Fruit fly (Drosophila melanogaster): ENCODE results near the gene CG14312.

CG14312 gene

DNA sequence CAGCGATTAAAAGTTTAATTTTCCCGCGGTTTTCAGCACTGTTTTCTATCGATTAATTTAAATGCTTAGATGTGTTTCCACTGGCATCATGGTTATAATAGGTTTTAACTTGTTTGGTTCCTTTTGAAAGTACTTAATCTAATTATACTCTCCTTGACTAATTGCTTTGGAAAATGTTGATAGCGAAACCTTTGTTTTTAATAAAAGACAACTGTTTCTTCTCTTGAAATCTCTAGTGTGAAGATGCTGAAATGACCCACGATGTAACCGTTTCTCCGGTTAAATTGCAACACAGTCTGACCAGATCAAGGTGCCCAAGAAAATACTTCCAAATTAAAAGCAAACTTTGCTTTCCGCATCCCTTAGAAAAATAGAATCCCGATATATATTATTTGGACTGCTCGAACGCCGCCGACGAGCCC, 15.6 kb upstream of the CG14312 start, which contains the start of gene Dlc90F (continued):
- TF ChIP-seq CG3726 (GFP tag; IDR thresholded peaks at IDR 0.05) = peak; percentile 72; the same call in 1 of the 3 replicates
- no peak for TF ChIP-seq CG16779 (GFP tag; IDR thresholded peaks at IDR 0.05)
- no peak for TF ChIP-seq CG14860 (GFP tag; IDR thresholded peaks at IDR 0.05; ENCODE audit: partially characterized antibody)
- TF ChIP-seq Lim3 (GFP tag; IDR thresholded peaks at IDR 0.05) = peak; percentile 53; the same call in 1 of the 2 replicates
- peak; percentile 33 for TF ChIP-seq exex (tag; optimal IDR thresholded peaks at IDR 0.05)
- TF ChIP-seq pnt (GFP tag; optimal IDR thresholded peaks at IDR 0.05) = peak; percentile 79
- peak; percentile 31 for TF ChIP-seq CG3838 (GFP tag; optimal IDR thresholded peaks at IDR 0.05)
- TF ChIP-seq ewg (GFP tag; optimal IDR thresholded peaks at IDR 0.05) = peak; percentile 66
- TF ChIP-seq Atf6 (GFP tag; IDR thresholded peaks at IDR 0.05) = peak; percentile 74; the same call in 1 of the 2 replicates
- TF ChIP-seq wdn (GFP tag; IDR thresholded peaks at IDR 0.05) = peak; percentile 41
- peak; percentile 44 for TF ChIP-seq Dp (GFP tag; optimal IDR thresholded peaks at IDR 0.05)
- peak; percentile 67 for TF ChIP-seq cato (GFP tag; optimal IDR thresholded peaks at IDR 0.05; ENCODE audit: borderline replicate concordance)
- no peak for TF ChIP-seq bowl (GFP tag; IDR thresholded peaks at IDR 0.05)
- no peak for TF ChIP-seq cas (GFP tag; IDR thresholded peaks at IDR 0.05)
- TF ChIP-seq bsh (GFP tag; optimal IDR thresholded peaks at IDR 0.05) = peak in 1 of 2 experiments; percentile 72
- peak; percentile 96 for TF ChIP-seq sens (GFP tag)
- TF ChIP-seq trem (tag; optimal IDR thresholded peaks at IDR 0.05) = peak; percentile 83
- TF ChIP-seq CG33213 (GFP tag; optimal IDR thresholded peaks at IDR 0.05) = peak; percentile 86
- peak; percentile 85 for TF ChIP-seq bab2 (GFP tag; optimal IDR thresholded peaks at IDR 0.05)
- no peak for TF ChIP-seq CG7987 (GFP tag; optimal IDR thresholded peaks at IDR 0.05)
- peak; percentile 86 for TF ChIP-seq CHES-1-like (GFP tag; optimal IDR thresholded peaks at IDR 0.05)
- TF ChIP-seq CG15696 (tag; optimal IDR thresholded peaks at IDR 0.05) = peak; percentile 62
- TF ChIP-seq sr (GFP tag; IDR thresholded peaks at IDR 0.05) = no peak
- peak; percentile 27 for TF ChIP-seq CG1024 (GFP tag; IDR thresholded peaks at IDR 0.05)
- no peak for TF ChIP-seq Gsc (GFP tag; IDR thresholded peaks at IDR 0.05)
- TF ChIP-seq lab (GFP tag; optimal IDR thresholded peaks at IDR 0.05) = peak; percentile 67
- TF ChIP-seq maf-S (GFP tag; optimal IDR thresholded peaks at IDR 0.05) = peak; percentile 75
- peak; percentile 82 for TF ChIP-seq ind (GFP tag; optimal IDR thresholded peaks at IDR 0.05)
- TF ChIP-seq E2f1 (GFP tag; IDR thresholded peaks at IDR 0.05) = peak; percentile 83
- peak; percentile 67 for TF ChIP-seq twi (tag; optimal IDR thresholded peaks at IDR 0.05)
- TF ChIP-seq Elba2 (GFP tag; optimal IDR thresholded peaks at IDR 0.05) = peak; percentile 61
- TF ChIP-seq H2.0 (GFP tag; IDR thresholded peaks at IDR 0.05) = peak; percentile 79
- TF ChIP-seq abd-A (tag; optimal IDR thresholded peaks at IDR 0.05) = peak; percentile 49
- no peak for TF ChIP-seq sim (GFP tag; IDR thresholded peaks at IDR 0.05)
- TF ChIP-seq CG13287 (GFP tag; IDR thresholded peaks at IDR 0.05; ENCODE audit: partially characterized antibody) = peak; percentile 55
- TF ChIP-seq stwl (tag; optimal IDR thresholded peaks at IDR 0.05) = peak; percentile 87
- peak; percentile 80 for TF ChIP-seq CG2889 (GFP tag; IDR thresholded peaks at IDR 0.05)
- TF ChIP-seq CG18619 (GFP tag; optimal IDR thresholded peaks at IDR 0.05) = peak; percentile 78
- TF ChIP-seq Dfd (GFP tag; optimal IDR thresholded peaks at IDR 0.05) = peak in 1 of 2 experiments; percentile 19
- TF ChIP-seq NK7.1 (GFP tag; optimal IDR thresholded peaks at IDR 0.05) = peak; percentile 35
- peak; percentile 45 for TF ChIP-seq NC2α (GFP tag; optimal IDR thresholded peaks at IDR 0.05)
- peak; percentile 73 for TF ChIP-seq Oli (tag; optimal IDR thresholded peaks at IDR 0.05)
- TF ChIP-seq CG11504 (tag; optimal IDR thresholded peaks at IDR 0.05) = peak; percentile 79
- peak; percentile 91 for TF ChIP-seq nmo (GFP tag; optimal IDR thresholded peaks at IDR 0.05)
- TF ChIP-seq unc-4 (GFP tag; IDR thresholded peaks at IDR 0.05; ENCODE audit: partially characterized antibody) = peak; percentile 67
- peak; percentile 75 for TF ChIP-seq bcd (GFP tag; optimal IDR thresholded peaks at IDR 0.05)
- TF ChIP-seq gcm (GFP tag; optimal IDR thresholded peaks at IDR 0.05) = no peak
- TF ChIP-seq Eip74EF (GFP tag; optimal IDR thresholded peaks at IDR 0.05) = peak in 1 of 2 experiments; percentile 68
- TF ChIP-seq CG7745 (tag; optimal IDR thresholded peaks at IDR 0.05) = no peak
- peak; percentile 94 for TF ChIP-seq ssp (GFP tag; IDR thresholded peaks at IDR 0.05)
